Fruit fly (Drosophila melanogaster) whole organism, adult: ENCODE results near the gene CG11878.
A peak's percentile ranks its signal among the peaks of the same experiment; 100 is the strongest.

Experiments
- CG33017 ChIP-seq: fragments of 200-800 bp; sonication (Bioruptor generic); optimal IDR thresholded peaks from 2 replicates; lab custom pipeline; 2018; ENCODE audit warnings: missing biosample characterization, mild to moderate bottlenecking, missing genetic modification characterization, moderate library complexity
- CG7045 ChIP-seq: fragments of 200-800 bp; sonication (Bioruptor generic); optimal IDR thresholded peaks from 2 replicates; lab custom pipeline; 2017; ENCODE audit warnings: missing biosample characterization, mild to moderate bottlenecking, missing genetic modification characterization
- Hr96 ChIP-seq: fragments of 200-800 bp; sonication (Bioruptor generic); optimal IDR thresholded peaks from 2 replicates; lab custom pipeline; 2016; ENCODE audit warnings: missing biosample characterization, missing genetic modification characterization
- bab1 ChIP-seq: fragments of 200-800 bp; sonication (Bioruptor generic); optimal IDR thresholded peaks from 3 replicates; lab custom pipeline; 2019; ENCODE audit warnings: missing biosample characterization, mild to moderate bottlenecking, missing genetic modification characterization, moderate library complexity
- cic ChIP-seq: fragments of 200-800 bp; sonication (Bioruptor generic); optimal IDR thresholded peaks from 2 replicates; lab custom pipeline; 2017; ENCODE audit warnings: missing biosample characterization, mild to moderate bottlenecking, missing genetic modification characterization, moderate library complexity
- cnc ChIP-seq, 2 experiments: fragments of >200 bp; optimal IDR thresholded peaks; 2 replicates each; lab custom pipeline; 2017
- kay ChIP-seq: fragments of 200-800 bp; sonication (Bioruptor generic); peaks from one replicate; lab custom pipeline; 2016; ENCODE audit warnings: missing biosample characterization, missing genetic modification characterization, borderline replicate concordance
- pad ChIP-seq: fragments of 200-800 bp; sonication (Bioruptor generic); optimal IDR thresholded peaks from 3 replicates; lab custom pipeline; 2017; ENCODE audit warnings: missing biosample characterization, missing genetic modification characterization, mild to moderate bottlenecking, moderate library complexity, missing genetic modification reagents
- tj ChIP-seq: fragments of 200-800 bp; sonication (Bioruptor generic); optimal IDR thresholded peaks from 3 replicates; lab custom pipeline; 2017; ENCODE audit warnings: missing biosample characterization, mild to moderate bottlenecking, missing genetic modification characterization, moderate library complexity

- TF ChIP-seq tj (GFP tag; lab: Kevin White, UChicago), result peak; percentile 39
- no peak for TF ChIP-seq Hr96 (GFP tag; lab: Kevin White, UChicago)
- TF ChIP-seq cnc (optimal IDR thresholded peaks at IDR 0.05; lab: Kevin White, UChicago), result no peak
- peak; percentile 42 for TF ChIP-seq CG7045 (GFP tag; lab: Kevin White, UChicago)
- peak; percentile 44 for TF ChIP-seq pad (GFP tag; lab: Kevin White, UChicago)
- peak; percentile 48 for TF ChIP-seq CG33017 (tag; lab: Kevin White, UChicago)
- peak; percentile 75 for TF ChIP-seq cic (GFP tag; lab: Kevin White, UChicago)
- peak; percentile 84 for TF ChIP-seq bab1 (GFP tag; lab: Kevin White, UChicago)
- no peak for TF ChIP-seq kay (GFP tag; lab: Kevin White, UChicago)
Measured at dm6 chr3R:25262322-25262761, 11.3 kb upstream of the CG11878 start, which contains the start of the genes Kdsr and CG11858.
